Worm (Caenorhabditis elegans) whole organism, L3 larva: Measurements from ENCODE around the gene ttbk-3.

Experiments used
- egl-27 ChIP-seq: sonication (generic microtip); optimal IDR thresholded peaks from 4 replicates; lab custom pipeline; 2017; ENCODE audit warnings: missing biosample characterization, missing genetic modification reagents, missing genetic modification characterization
- fkh-10 ChIP-seq: sonication (generic microtip); optimal IDR thresholded peaks from 2 replicates; lab custom pipeline; 2017; ENCODE audit warnings: missing biosample characterization, missing genetic modification reagents, missing genetic modification characterization
- fkh-2 ChIP-seq: fragments of 150-350 bp; optimal IDR thresholded peaks from 2 replicates; lab custom pipeline; 2014; ENCODE audit warnings: missing biosample characterization, missing genetic modification reagents, missing genetic modification characterization
- nhr-43 ChIP-seq: sonication (generic microtip); optimal IDR thresholded peaks from 2 replicates; lab custom pipeline; 2016; ENCODE audit warnings: mild to moderate bottlenecking, missing genetic modification characterization, missing compliant biosample characterization; ENCODE audit not compliant: poor library complexity, severe bottlenecking
- skn-1 ChIP-seq: fragments of 150-350 bp; optimal IDR thresholded peaks from 2 replicates; lab custom pipeline; 2014; ENCODE audit warnings: missing biosample characterization, missing genetic modification characterization
- tbx-2 ChIP-seq: sonication (generic microtip); optimal IDR thresholded peaks from 2 replicates; lab custom pipeline; 2016; ENCODE audit warnings: mild to moderate bottlenecking, missing genetic modification characterization, missing compliant biosample characterization
- unc-39 ChIP-seq: sonication (generic microtip); optimal IDR thresholded peaks from 4 replicates; lab custom pipeline; 2017; ENCODE audit warnings: missing biosample characterization, missing genetic modification characterization
- unc-62 ChIP-seq: fragments of 150-350 bp; sonication (generic microtip); optimal IDR thresholded peaks from 4 replicates; lab custom pipeline; 2014; ENCODE audit warnings: missing biosample characterization, missing genetic modification reagents, missing genetic modification characterization
- ztf-11 ChIP-seq: fragments of 150-350 bp; optimal IDR thresholded peaks from 2 replicates; lab custom pipeline; 2014; ENCODE audit warnings: missing biosample characterization, missing genetic modification characterization
- ztf-4 ChIP-seq: fragments of 150-350 bp; optimal IDR thresholded peaks from 2 replicates; lab custom pipeline; 2014; ENCODE audit warnings: missing biosample characterization, missing genetic modification characterization

- TF ChIP-seq ztf-4 (tag; lab: Kevin White, UChicago) (no peak), nhr-43 (tag; lab: Kevin White, UChicago) (no peak), ztf-11 (no peak), unc-39 (tag; lab: Kevin White, UChicago) (no peak), egl-27 (tag; lab: Kevin White, UChicago) (no peak), fkh-10 (no peak), skn-1 (tag; lab: Kevin White, UChicago) (no peak), fkh-2 (tag; lab: Kevin White, UChicago) (no peak), tbx-2 (tag; lab: Kevin White, UChicago) (no peak), unc-62 (GFP tag; lab: Kevin White, UChicago) (no peak)
These were observed 48.7 kb downstream of the ttbk-3 start, which contains the start of the genes kin-24 and msp-56 for ce11 chrIV:9840984-9841590.
